Worm (Caenorhabditis elegans): ENCODE data around the gene lin-13.

lin-13 gene

DNA sequence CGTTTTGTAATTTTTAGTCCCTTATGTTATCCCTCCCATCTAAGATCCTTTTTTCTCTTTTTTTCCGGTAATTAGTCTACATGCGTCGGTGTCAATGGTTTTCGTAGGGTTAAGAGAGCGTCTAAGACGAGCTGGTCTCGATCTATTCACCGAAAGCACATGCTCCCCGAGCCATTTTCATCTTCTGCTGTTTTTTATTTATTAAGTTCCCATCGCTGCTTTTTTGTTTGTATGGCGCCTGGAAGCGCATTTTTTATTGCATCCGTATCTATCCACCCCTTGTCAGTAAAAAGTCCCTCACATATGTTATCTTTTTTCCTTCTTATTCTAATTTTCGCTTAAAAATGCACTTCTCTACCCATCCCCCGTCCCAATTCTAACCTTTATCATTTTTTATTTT, 27.5 kb upstream of the lin-13 start:
- TF ChIP-seq F13H6.1 (tag; optimal IDR thresholded peaks at IDR 0.05) (no peak), ceh-9 (tag; optimal IDR thresholded peaks at IDR 0.05) (no peak), pha-2 (tag; optimal IDR thresholded peaks at IDR 0.05) (peak; percentile 25)

DNA sequence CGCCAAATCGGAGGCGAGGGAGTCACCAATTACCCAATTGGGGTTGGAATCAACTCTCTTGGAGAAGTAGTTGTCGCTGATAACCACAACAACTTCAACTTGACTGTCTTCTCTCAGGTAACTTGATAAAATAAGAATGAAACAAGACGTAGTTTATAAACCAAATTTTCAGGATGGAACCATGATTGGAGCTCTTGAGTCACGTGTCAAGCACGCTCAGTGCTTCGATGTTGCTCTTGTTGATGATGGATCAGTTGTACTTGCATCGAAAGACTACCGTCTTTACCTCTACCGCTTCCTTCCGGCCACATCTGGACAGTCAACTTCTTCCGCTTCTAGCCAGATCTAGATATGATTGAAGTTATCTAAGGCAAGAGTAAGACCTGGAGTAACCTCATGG, 26.7 kb upstream of the lin-13 start:
- no peak for TF ChIP-seq ceh-24 (tag; optimal IDR thresholded peaks at IDR 0.05)
- TF ChIP-seq lin-11 (tag; optimal IDR thresholded peaks at IDR 0.05): no peak
- no peak for TF ChIP-seq unc-3 (GFP tag; conservative IDR thresholded peaks at IDR 0.05)
- TF ChIP-seq unc-3 (tag; optimal IDR thresholded peaks at IDR 0.05): no peak
- TF ChIP-seq hlh-8 (tag; optimal IDR thresholded peaks at IDR 0.05): no peak
- TF ChIP-seq ceh-31 (tag; optimal IDR thresholded peaks at IDR 0.05): no peak
- no peak for TF ChIP-seq unc-42 (tag; optimal IDR thresholded peaks at IDR 0.05)
- no peak for TF ChIP-seq hlh-15 (tag; optimal IDR thresholded peaks at IDR 0.05)
- no peak for TF ChIP-seq eyg-1 (tag; optimal IDR thresholded peaks at IDR 0.05)
- TF ChIP-seq ceh-18 (tag; optimal IDR thresholded peaks at IDR 0.05): no peak
- no peak for TF ChIP-seq C08G9.2 (tag; optimal IDR thresholded peaks at IDR 0.05)
- no peak for TF ChIP-seq ceh-34 (tag; optimal IDR thresholded peaks at IDR 0.05)
- no peak for TF ChIP-seq fkh-10 (GFP tag; optimal IDR thresholded peaks at IDR 0.05)
- no peak for TF ChIP-seq ceh-45 (GFP tag; IDR thresholded peaks at IDR 0.05)

DNA sequence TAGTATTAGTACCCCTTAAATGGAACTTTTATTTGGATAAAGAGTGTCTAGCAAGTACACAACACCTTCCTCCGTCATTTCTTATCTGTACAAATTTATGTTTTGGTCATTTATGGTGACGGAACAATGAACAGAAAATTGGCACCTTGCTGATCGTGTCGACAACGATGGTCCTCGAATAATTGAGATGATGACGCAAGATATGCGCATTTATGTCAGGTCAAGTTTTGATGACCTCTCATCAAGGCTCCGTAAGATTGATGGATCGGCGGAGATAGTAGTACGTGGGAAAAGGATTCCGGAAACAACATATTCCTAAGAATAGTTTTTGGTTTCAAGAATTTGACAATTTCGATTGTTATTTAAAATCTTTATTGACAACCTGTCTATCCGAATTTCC, 24.8 kb upstream of the lin-13 start:
- TF ChIP-seq zip-5 (tag; optimal IDR thresholded peaks at IDR 0.05) (no peak), tbx-2 (tag; optimal IDR thresholded peaks at IDR 0.05) (peak; percentile 20), unc-86 (tag; optimal IDR thresholded peaks at IDR 0.05) (no peak), unc-55 (GFP tag; optimal IDR thresholded peaks at IDR 0.05) (peak; percentile 79)

DNA sequence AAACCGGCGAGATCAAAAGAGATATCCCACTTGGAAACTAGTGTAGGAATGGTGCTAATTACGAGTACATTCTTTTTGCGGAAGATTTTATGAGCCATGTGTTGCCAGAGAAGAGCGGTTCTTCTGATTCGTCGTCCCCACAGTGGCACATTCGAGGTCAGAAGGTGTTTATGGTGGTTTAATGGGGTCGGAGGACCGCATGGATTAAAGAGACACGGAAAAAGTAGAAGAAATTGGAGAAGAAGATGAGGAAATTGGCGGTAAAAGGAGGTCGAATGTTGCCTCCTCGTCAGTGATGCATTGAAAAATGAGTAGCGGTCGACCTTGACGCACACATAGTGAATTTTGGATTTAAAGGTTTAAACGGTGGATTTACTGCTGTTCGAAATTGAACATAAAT, 24.3 kb upstream of the lin-13 start:
- TF ChIP-seq ceh-9 (tag; optimal IDR thresholded peaks at IDR 0.05): no peak
- TF ChIP-seq lin-11 (tag; optimal IDR thresholded peaks at IDR 0.05): no peak
- TF ChIP-seq nfya-1 (tag; optimal IDR thresholded peaks at IDR 0.05): peak; percentile 2
- peak; percentile 2 for TF ChIP-seq ceh-31 (tag; optimal IDR thresholded peaks at IDR 0.05)

DNA sequence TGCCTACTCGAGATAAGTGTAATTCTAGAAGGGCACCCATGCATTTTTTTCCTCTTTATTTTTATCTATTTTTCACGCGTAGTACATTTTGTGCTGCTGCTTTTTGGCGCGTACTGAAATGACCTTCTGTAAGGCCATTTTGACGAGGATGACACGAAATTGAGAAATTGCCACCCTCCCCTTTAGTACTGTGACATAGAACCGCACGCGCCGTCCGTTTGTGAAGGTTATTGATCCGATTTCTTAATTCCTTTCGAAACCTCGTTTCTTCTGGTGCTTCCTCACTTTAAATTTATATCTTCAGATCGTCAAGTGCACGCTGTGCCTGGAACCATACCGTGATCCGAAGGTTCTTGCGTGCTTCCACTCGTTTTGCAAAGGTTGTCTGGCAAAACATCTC, 21.8 kb upstream of the lin-13 start:
- TF ChIP-seq eyg-1 (tag; optimal IDR thresholded peaks at IDR 0.05): no peak
- no peak for TF ChIP-seq hlh-30 (tag; optimal IDR thresholded peaks at IDR 0.05; ENCODE audit: insufficient read depth)
- TF ChIP-seq ceh-19 (GFP tag; optimal IDR thresholded peaks at IDR 0.05): no peak
- TF ChIP-seq dve-1 (tag; optimal IDR thresholded peaks at IDR 0.05): no peak
- TF ChIP-seq tbx-7 (tag; optimal IDR thresholded peaks at IDR 0.05): no peak
- TF ChIP-seq elt-2 (tag; optimal IDR thresholded peaks at IDR 0.05): no peak
- TF ChIP-seq ceh-14 (tag; optimal IDR thresholded peaks at IDR 0.05): no peak
- no peak for TF ChIP-seq pha-4 (tag; optimal IDR thresholded peaks at IDR 0.05)
- TF ChIP-seq elt-4 (tag; optimal IDR thresholded peaks at IDR 0.05): no peak
- no peak for TF ChIP-seq sdc-2 (tag; optimal IDR thresholded peaks at IDR 0.05)
- no peak for TF ChIP-seq hlh-13 (GFP tag; optimal IDR thresholded peaks at IDR 0.05)
- no peak for TF ChIP-seq hlh-15 (tag; optimal IDR thresholded peaks at IDR 0.05)
- no peak for TF ChIP-seq ref-2 (tag; optimal IDR thresholded peaks at IDR 0.05)
- no peak for TF ChIP-seq ama-1 (optimal IDR thresholded peaks at IDR 0.05)
- TF ChIP-seq pha-2 (tag; optimal IDR thresholded peaks at IDR 0.05): no peak
- no peak for TF ChIP-seq lin-11 (tag; optimal IDR thresholded peaks at IDR 0.05)
- TF ChIP-seq hlh-6 (tag; optimal IDR thresholded peaks at IDR 0.05): no peak
- no peak for TF ChIP-seq ceh-18 (tag; optimal IDR thresholded peaks at IDR 0.05)
- no peak for TF ChIP-seq zip-5 (tag; optimal IDR thresholded peaks at IDR 0.05)

DNA sequence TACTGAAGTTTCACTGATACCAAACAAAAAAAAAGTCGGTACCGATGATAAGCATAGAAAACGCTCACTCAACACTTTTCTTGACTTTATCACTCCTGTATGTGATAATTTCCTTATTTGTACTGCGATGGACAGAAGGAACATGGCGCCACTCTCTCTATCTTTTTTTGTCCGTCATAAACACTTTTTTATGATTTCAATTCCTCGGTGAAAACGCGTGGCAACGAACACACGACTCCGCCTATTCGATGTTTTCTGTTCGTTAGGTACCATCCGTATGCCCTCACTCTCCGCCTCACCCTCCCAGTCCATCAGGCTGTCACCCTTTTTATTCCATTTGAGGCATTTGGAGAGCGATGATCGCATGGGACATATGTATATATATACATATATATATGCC, 21.0 kb upstream of the lin-13 start:
- TF ChIP-seq pat-9 (tag; optimal IDR thresholded peaks at IDR 0.05): no peak
- TF ChIP-seq hlh-8 (tag; optimal IDR thresholded peaks at IDR 0.05): no peak
- TF ChIP-seq ref-2 (tag; optimal IDR thresholded peaks at IDR 0.05): no peak
- no peak for TF ChIP-seq K02D7.2 (tag; optimal IDR thresholded peaks at IDR 0.05)
- TF ChIP-seq hlh-13 (GFP tag; optimal IDR thresholded peaks at IDR 0.05): no peak
- TF ChIP-seq ceh-34 (tag; optimal IDR thresholded peaks at IDR 0.05): no peak
- TF ChIP-seq madf-2 (tag; optimal IDR thresholded peaks at IDR 0.05): no peak
- TF ChIP-seq C38D4.7 (GFP tag; optimal IDR thresholded peaks at IDR 0.05): no peak
- no peak for TF ChIP-seq nhr-232 (tag; optimal IDR thresholded peaks at IDR 0.05)
- TF ChIP-seq K09A11.1 (tag; optimal IDR thresholded peaks at IDR 0.05; ENCODE audit: insufficient read depth): no peak
- no peak for TF ChIP-seq nfya-1 (tag; optimal IDR thresholded peaks at IDR 0.05)
- no peak for TF ChIP-seq che-1 (tag; optimal IDR thresholded peaks at IDR 0.05)
- no peak for TF ChIP-seq ceh-6 (GFP tag; optimal IDR thresholded peaks at IDR 0.05)
